Worm (Caenorhabditis elegans) whole organism, L2 larva: Measurements from ENCODE around the gene pah-1.

Source experiments
- ZK546.5 ChIP-seq: sonication (generic microtip); optimal IDR thresholded peaks from 2 replicates; lab custom pipeline; 2017; ENCODE audit warnings: missing biosample characterization, missing genetic modification characterization
- ama-1 ChIP-seq: fragments of 150-350 bp; optimal IDR thresholded peaks from 2 replicates; lab custom pipeline; 2018; ENCODE audit warnings: inconsistent platforms
- elt-3 ChIP-seq: sonication (generic microtip); optimal IDR thresholded peaks from 2 replicates; lab custom pipeline; 2017; ENCODE audit warnings: missing biosample characterization, missing genetic modification characterization
- lin-11 ChIP-seq: fragments of 150-350 bp; sonication (generic microtip); optimal IDR thresholded peaks from 2 replicates; lab custom pipeline; 2014; ENCODE audit warnings: missing biosample characterization, missing genetic modification characterization, inconsistent platforms, mixed read lengths
- lin-39 ChIP-seq: fragments of 150-350 bp; optimal IDR thresholded peaks from 2 replicates; lab custom pipeline; 2014; ENCODE audit warnings: missing biosample characterization, missing genetic modification reagents, missing genetic modification characterization
- mdl-1 ChIP-seq, 2 experiments: fragments of 150-350 bp in 1 of 2; sonication (generic microtip) in 1 of 2; optimal IDR thresholded peaks; 2 replicates each; lab custom pipeline; 2017; ENCODE audit warnings: missing biosample characterization in 2 of 2, missing genetic modification characterization in 2 of 2
- nhr-11 ChIP-seq: fragments of 150-350 bp; optimal IDR thresholded peaks from 2 replicates; lab custom pipeline; 2014; ENCODE audit warnings: missing biosample characterization, missing genetic modification characterization
- nhr-12 ChIP-seq: fragments of 150-350 bp; optimal IDR thresholded peaks from 2 replicates; lab custom pipeline; 2014; ENCODE audit warnings: missing biosample characterization, missing genetic modification characterization
- nhr-23 ChIP-seq: fragments of 150-350 bp; optimal IDR thresholded peaks from 2 replicates; lab custom pipeline; 2014; ENCODE audit warnings: missing biosample characterization, missing genetic modification reagents, missing genetic modification characterization
- nhr-237 ChIP-seq: fragments of 150-350 bp; optimal IDR thresholded peaks from 2 replicates; lab custom pipeline; 2014; ENCODE audit warnings: missing biosample characterization, missing genetic modification characterization
- unc-62 ChIP-seq: fragments of 150-350 bp; optimal IDR thresholded peaks from 2 replicates; lab custom pipeline; 2014; ENCODE audit warnings: missing biosample characterization, missing genetic modification reagents, missing genetic modification characterization
- ztf-11 ChIP-seq: sonication (generic microtip); optimal IDR thresholded peaks from 2 replicates; lab custom pipeline; 2017; ENCODE audit warnings: missing biosample characterization, missing genetic modification characterization

DNA sequence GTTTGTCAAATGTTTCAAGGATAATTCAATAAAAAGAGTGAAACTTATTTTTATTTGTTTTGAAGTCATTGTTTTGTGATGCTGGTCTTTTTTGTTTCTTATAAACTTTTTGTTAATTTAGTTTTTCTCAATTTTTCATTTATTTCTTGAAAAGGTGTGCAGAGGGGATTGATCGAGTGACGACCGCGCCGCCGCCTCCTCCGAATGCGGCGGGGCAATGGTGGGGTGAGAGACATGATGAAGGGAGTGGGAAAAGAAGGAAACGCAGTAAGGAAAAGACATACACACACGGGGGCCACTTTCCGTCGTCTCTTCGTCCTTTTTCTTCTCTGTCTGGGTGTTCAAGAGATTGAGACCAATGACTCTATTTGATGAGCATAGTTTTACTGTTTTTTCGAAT, 2.6 kb upstream of the pah-1 start:
- TF ChIP-seq nhr-23 (tag; lab: Kevin White, UChicago) (no peak), lin-11 (tag; lab: Kevin White, UChicago) (no peak), nhr-12 (tag; lab: Kevin White, UChicago) (no peak), elt-3 (tag; lab: Kevin White, UChicago) (no peak), ztf-11 (no peak), mdl-1 (tag; optimal IDR thresholded peaks at IDR 0.05; lab: Kevin White, UChicago) (no peak), nhr-237 (tag; lab: Kevin White, UChicago) (no peak), unc-62 (no peak), lin-39 (tag; lab: Kevin White, UChicago) (no peak), ZK546.5 (tag; lab: Kevin White, UChicago) (no peak), nhr-11 (tag; lab: Kevin White, UChicago) (no peak), ama-1 (lab: Kevin White, UChicago) (no peak)
